Fruit fly (Drosophila melanogaster): ENCODE measurements around the gene sloth1.

sloth1 gene

dm6 chrX:6995258-6995657 is 15.9 kb upstream of the sloth1 start:
- TF ChIP-seq CG32121 (GFP tag; IDR thresholded peaks at IDR 0.05) (no peak), fd96Ca (GFP tag; IDR thresholded peaks at IDR 0.05) (no peak), CG4496 (GFP tag; IDR thresholded peaks at IDR 0.05) (no peak), CG14655 (GFP tag; optimal IDR thresholded peaks at IDR 0.05) (no peak), CG8301 (tag; optimal IDR thresholded peaks at IDR 0.05) (no peak), CG8159 (tag; optimal IDR thresholded peaks at IDR 0.05) (no peak), CG34367 (tag; optimal IDR thresholded peaks at IDR 0.05) (no peak), Pif1A (GFP tag; optimal IDR thresholded peaks at IDR 0.05) (no peak), Ets98B (GFP tag; IDR thresholded peaks at IDR 0.05) (no peak), Snoo (tag; optimal IDR thresholded peaks at IDR 0.05) (no peak), rn (GFP tag; IDR thresholded peaks at IDR 0.05) (no peak), CG12605 (GFP tag; IDR thresholded peaks at IDR 0.05) (no peak), CG10348 (GFP tag; IDR thresholded peaks at IDR 0.05) (no peak), CG13204 (GFP tag; optimal IDR thresholded peaks at IDR 0.05) (no peak)

DNA sequence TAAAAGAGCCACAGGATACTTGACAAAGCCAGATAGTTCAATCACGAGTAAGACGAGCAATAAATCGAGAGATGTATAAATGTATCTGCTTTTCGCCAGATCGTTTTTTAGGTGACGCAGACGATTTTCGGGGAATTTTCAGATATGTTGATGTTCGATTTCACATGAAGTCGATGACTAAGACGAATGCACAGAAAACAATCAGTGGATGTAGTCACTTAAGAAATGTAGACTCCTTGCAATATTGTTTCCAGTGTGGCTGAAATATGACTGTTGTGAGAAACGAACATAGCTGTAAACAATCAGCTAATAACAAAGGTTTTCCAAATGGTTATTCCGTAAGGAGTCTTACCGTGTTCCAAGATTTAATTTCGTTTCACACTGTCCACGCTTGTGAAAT is 15.0 kb upstream of the sloth1 start:
- TF ChIP-seq Ets98B (GFP tag; IDR thresholded peaks at IDR 0.05) (no peak), CG9948 (tag; optimal IDR thresholded peaks at IDR 0.05) (no peak), CG14655 (GFP tag; optimal IDR thresholded peaks at IDR 0.05) (no peak), CG12605 (GFP tag; IDR thresholded peaks at IDR 0.05) (no peak), D1 (tag; optimal IDR thresholded peaks at IDR 0.05) (no peak), CG15710 (tag; optimal IDR thresholded peaks at IDR 0.05) (no peak), Pif1A (GFP tag; optimal IDR thresholded peaks at IDR 0.05) (no peak), CG17806 (tag; optimal IDR thresholded peaks at IDR 0.05) (no peak), Pif1B (GFP tag; optimal IDR thresholded peaks at IDR 0.05) (no peak)

dm6 chrX:6996965-6997652 is 14.0 kb upstream of the sloth1 start:
- no peak for TF ChIP-seq Ets98B (GFP tag; IDR thresholded peaks at IDR 0.05)
- no peak for TF ChIP-seq Snoo (tag; optimal IDR thresholded peaks at IDR 0.05)
- TF ChIP-seq rn (GFP tag; IDR thresholded peaks at IDR 0.05), result no peak

DNA sequence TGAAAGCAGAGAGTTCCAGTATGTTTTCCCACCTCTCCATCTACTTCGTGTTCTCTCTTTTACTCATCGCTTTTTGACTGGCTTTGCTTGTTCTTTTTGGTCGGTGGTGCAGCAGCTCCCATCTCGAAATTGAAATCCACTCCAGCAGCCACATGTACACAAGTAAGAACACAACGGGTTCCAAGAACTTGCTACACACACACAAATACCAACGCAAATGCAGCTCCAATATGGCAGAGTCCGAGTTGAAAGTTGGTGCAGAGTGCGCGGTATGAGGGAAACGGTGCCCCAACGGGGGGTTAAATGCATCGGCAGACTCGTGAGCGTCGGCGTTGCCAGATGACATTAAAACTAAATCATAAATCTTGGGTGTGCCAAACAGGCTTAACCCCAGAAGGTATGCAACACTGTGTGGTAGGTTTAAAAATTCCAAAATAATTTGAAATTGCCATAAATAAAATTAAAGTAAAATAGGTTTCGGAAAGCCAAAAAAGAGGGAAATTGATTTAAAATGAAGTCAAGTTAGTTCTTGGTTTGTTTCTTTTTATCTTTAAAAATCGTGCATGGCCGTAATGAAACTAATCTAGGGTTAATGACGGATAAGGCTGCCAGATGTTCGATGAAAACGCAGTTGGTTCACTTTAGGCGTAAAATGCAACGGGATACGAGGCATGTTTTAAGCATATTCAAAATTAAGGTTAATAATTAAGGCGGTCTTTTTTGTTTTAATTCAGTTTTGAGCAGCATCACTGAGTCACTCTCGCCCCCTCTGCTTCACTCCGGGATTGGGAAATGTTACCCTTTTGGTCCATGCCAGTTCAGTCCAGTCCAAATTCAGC is 13.3 kb upstream of the sloth1 start:
- TF ChIP-seq CG34367 (tag; optimal IDR thresholded peaks at IDR 0.05) (peak; percentile 89), CG8301 (tag; optimal IDR thresholded peaks at IDR 0.05) (peak; percentile 81), CG8159 (tag; optimal IDR thresholded peaks at IDR 0.05) (peak; percentile 93), fd96Ca (GFP tag; IDR thresholded peaks at IDR 0.05) (peak; percentile 64; the same call in 1 of the 3 replicates), CG9948 (tag; optimal IDR thresholded peaks at IDR 0.05) (peak; percentile 88), Snoo (tag; optimal IDR thresholded peaks at IDR 0.05) (peak; percentile 76), Pif1A (GFP tag; optimal IDR thresholded peaks at IDR 0.05) (peak; percentile 65), CG4496 (GFP tag; IDR thresholded peaks at IDR 0.05) (peak; percentile 89), CG14655 (GFP tag; optimal IDR thresholded peaks at IDR 0.05) (peak; percentile 88), EcR (GFP tag; optimal IDR thresholded peaks at IDR 0.05) (no peak), Ets98B (GFP tag; IDR thresholded peaks at IDR 0.05) (peak; percentile 69), CG17806 (tag; optimal IDR thresholded peaks at IDR 0.05) (peak; percentile 89), CG32121 (GFP tag; IDR thresholded peaks at IDR 0.05) (peak; percentile 74), CG15710 (tag; optimal IDR thresholded peaks at IDR 0.05) (peak; percentile 92), Pif1B (GFP tag; optimal IDR thresholded peaks at IDR 0.05) (peak; percentile 66), CG12605 (GFP tag; IDR thresholded peaks at IDR 0.05) (peak; percentile 77), CG13204 (GFP tag; optimal IDR thresholded peaks at IDR 0.05) (peak; percentile 58), CG10348 (GFP tag; IDR thresholded peaks at IDR 0.05) (0 out of 2 replicates have a peak, but pooled peaks have one; percentile 17), gl (tag; optimal IDR thresholded peaks at IDR 0.05) (peak; percentile 11), rn (GFP tag; IDR thresholded peaks at IDR 0.05) (peak; percentile 52; the same call in 1 of the 2 replicates), D1 (tag; optimal IDR thresholded peaks at IDR 0.05) (peak; percentile 64)

DNA sequence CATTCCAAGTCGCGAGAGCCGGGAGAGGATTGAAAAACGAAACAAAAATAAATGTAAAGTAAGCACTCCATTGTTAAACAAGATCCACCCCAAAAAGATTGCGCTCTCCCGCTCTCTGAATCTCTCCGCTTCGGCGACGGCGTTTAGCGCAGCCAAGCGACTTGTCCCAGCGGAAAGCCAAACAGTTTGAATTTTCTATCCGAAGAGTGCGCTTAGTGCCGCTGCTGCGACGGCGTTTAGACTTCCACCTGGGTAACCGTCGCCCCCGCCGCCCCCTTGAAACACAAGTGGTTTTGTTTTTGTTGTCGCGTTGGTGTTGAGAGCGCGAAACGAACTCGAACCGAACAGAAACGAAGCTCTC is 12.7 kb upstream of the sloth1 start, which contains the start of gene Inx2:
TSS of gene Inx2 (plus strand) at position 181 of the 361 bp plus-strand sequence.
- TF ChIP-seq gl (tag; optimal IDR thresholded peaks at IDR 0.05) (peak; percentile 56), rn (GFP tag; IDR thresholded peaks at IDR 0.05) (no peak), fd96Ca (GFP tag; IDR thresholded peaks at IDR 0.05) (0 out of 3 replicates have a peak, but pooled peaks have one; percentile 28), CG10348 (GFP tag; IDR thresholded peaks at IDR 0.05) (no peak), CG12605 (GFP tag; IDR thresholded peaks at IDR 0.05) (peak; percentile 80), CG9948 (tag; optimal IDR thresholded peaks at IDR 0.05) (no peak), Snoo (tag; optimal IDR thresholded peaks at IDR 0.05) (no peak), CG15710 (tag; optimal IDR thresholded peaks at IDR 0.05) (no peak), CG14655 (GFP tag; optimal IDR thresholded peaks at IDR 0.05) (no peak), CG13204 (GFP tag; optimal IDR thresholded peaks at IDR 0.05) (peak; percentile 58), EcR (GFP tag; optimal IDR thresholded peaks at IDR 0.05) (peak; percentile 64), CG4496 (GFP tag; IDR thresholded peaks at IDR 0.05) (peak; percentile 76; the same call in 2 of the 3 replicates), Pif1A (GFP tag; optimal IDR thresholded peaks at IDR 0.05) (peak; percentile 58), CG17806 (tag; optimal IDR thresholded peaks at IDR 0.05) (no peak), D1 (tag; optimal IDR thresholded peaks at IDR 0.05) (no peak), CG34367 (tag; optimal IDR thresholded peaks at IDR 0.05) (no peak), Pif1B (GFP tag; optimal IDR thresholded peaks at IDR 0.05) (no peak), CG32121 (GFP tag; IDR thresholded peaks at IDR 0.05) (peak; percentile 63), Ets98B (GFP tag; IDR thresholded peaks at IDR 0.05) (peak; percentile 78), CG8301 (tag; optimal IDR thresholded peaks at IDR 0.05) (no peak), CG8159 (tag; optimal IDR thresholded peaks at IDR 0.05) (no peak)
